Fruit fly (Drosophila melanogaster) whole organism, embryonic: ENCODE measurements around the gene Tim8.

ENCODE experiments used
- CG11093 ChIP-seq: fragments of 200-800 bp; sonication (Bioruptor generic); IDR thresholded peaks from 3 replicates; pipeline ENCODE4 v1.3.6; 2022; ENCODE audit warnings: missing biosample characterization, missing genetic modification characterization
- CG11504 ChIP-seq: fragments of 200-800 bp; sonication (Bioruptor generic); optimal IDR thresholded peaks from 3 replicates; lab custom pipeline; 2019; ENCODE audit warnings: missing biosample characterization, mild to moderate bottlenecking, missing genetic modification characterization, moderate library complexity
- CG12299 ChIP-seq: fragments of 200-800 bp; sonication (Bioruptor generic); optimal IDR thresholded peaks from 2 replicates; lab custom pipeline; 2018; ENCODE audit warnings: missing biosample characterization, mild to moderate bottlenecking, missing genetic modification characterization
- CG12769 ChIP-seq: fragments of 200-800 bp; sonication (Bioruptor generic); optimal IDR thresholded peaks from 2 replicates; lab custom pipeline; 2019; ENCODE audit warnings: missing biosample characterization, mild to moderate bottlenecking, missing genetic modification characterization, moderate library complexity
- CG1603 ChIP-seq: fragments of 200-800 bp; sonication (Bioruptor generic); optimal IDR thresholded peaks from 2 replicates; lab custom pipeline; 2019; ENCODE audit warnings: missing biosample characterization, mild to moderate bottlenecking, missing genetic modification characterization, moderate library complexity
- CG2875 ChIP-seq: fragments of 200-800 bp; sonication (Bioruptor generic); optimal IDR thresholded peaks from 2 replicates; lab custom pipeline; 2017; ENCODE audit warnings: missing biosample characterization, mild to moderate bottlenecking, missing genetic modification characterization, missing genetic modification reagents
- CG30431 ChIP-seq: fragments of 200-800 bp; sonication (Bioruptor generic); optimal IDR thresholded peaks from 2 replicates; lab custom pipeline; 2017; ENCODE audit warnings: missing biosample characterization, missing genetic modification characterization
- CG32532 ChIP-seq: fragments of 200-800 bp; sonication (Bioruptor generic); IDR thresholded peaks from 2 replicates; pipeline ENCODE4 v1.3.6; 2022; ENCODE audit warnings: missing biosample characterization, missing genetic modification characterization
- CG33213 ChIP-seq: fragments of 200-800 bp; sonication (Bioruptor generic); optimal IDR thresholded peaks from 3 replicates; lab custom pipeline; 2016; ENCODE audit warnings: missing biosample characterization, missing genetic modification characterization
- CG33557 ChIP-seq: fragments of 200-800 bp; sonication (Bioruptor generic); optimal IDR thresholded peaks from 2 replicates; lab custom pipeline; 2019; ENCODE audit warnings: missing biosample characterization, mild to moderate bottlenecking, missing genetic modification characterization, moderate library complexity
- CG34224 ChIP-seq: fragments of 200-800 bp; sonication (Bioruptor generic); IDR thresholded peaks from 3 replicates; pipeline ENCODE4 v1.3.6; 2022; ENCODE audit warnings: missing biosample characterization, missing genetic modification characterization; ENCODE audit not compliant: partially characterized antibody
- CG34422 ChIP-seq: fragments of 200-800 bp; sonication (Bioruptor generic); IDR thresholded peaks from 3 replicates; pipeline ENCODE4 v1.3.6; 2022; ENCODE audit warnings: missing biosample characterization, missing genetic modification characterization
- CG4360 ChIP-seq: fragments of 200-800 bp; sonication (Bioruptor generic); IDR thresholded peaks from 2 replicates; pipeline ENCODE4 v1.3.6; 2022; ENCODE audit warnings: missing biosample characterization, missing genetic modification characterization
- CG5245 ChIP-seq: fragments of 200-800 bp; sonication (Bioruptor generic); optimal IDR thresholded peaks from 3 replicates; lab custom pipeline; 2016; ENCODE audit warnings: missing biosample characterization, missing genetic modification characterization
- CG6689 ChIP-seq: fragments of 200-800 bp; sonication (Bioruptor generic); IDR thresholded peaks from 2 replicates; pipeline ENCODE4 v1.3.6; 2022; ENCODE audit warnings: missing biosample characterization, missing genetic modification characterization
- CG6813 ChIP-seq: fragments of 200-800 bp; sonication (Bioruptor generic); optimal IDR thresholded peaks from 2 replicates; lab custom pipeline; 2017; ENCODE audit warnings: missing biosample characterization, missing genetic modification characterization, mild to moderate bottlenecking, moderate library complexity, missing genetic modification reagents
- CG7928 ChIP-seq: fragments of 200-800 bp; sonication (Bioruptor generic); optimal IDR thresholded peaks from 2 replicates; lab custom pipeline; 2017; ENCODE audit warnings: missing biosample characterization, mild to moderate bottlenecking, missing genetic modification characterization
- CG8924 ChIP-seq: fragments of 200-800 bp; optimal IDR thresholded peaks from 3 replicates; lab custom pipeline; 2019; ENCODE audit warnings: missing biosample characterization, mild to moderate bottlenecking, missing genetic modification characterization, moderate library complexity
- CG9215 ChIP-seq: fragments of 200-800 bp; sonication (Bioruptor generic); IDR thresholded peaks from 2 replicates; pipeline ENCODE4 v1.3.6; 2022; ENCODE audit warnings: missing biosample characterization, missing genetic modification characterization
- CoRest ChIP-seq: fragments of 200-800 bp; sonication (Bioruptor generic); optimal IDR thresholded peaks from 3 replicates; lab custom pipeline; 2018; ENCODE audit warnings: missing biosample characterization, mild to moderate bottlenecking, missing genetic modification characterization, moderate library complexity
- Deaf1 ChIP-seq: fragments of 200-800 bp; optimal IDR thresholded peaks from 3 replicates; lab custom pipeline; 2019; ENCODE audit warnings: missing biosample characterization, mild to moderate bottlenecking, missing genetic modification characterization, moderate library complexity
- Dek ChIP-seq: fragments of 200-800 bp; sonication (Bioruptor generic); optimal IDR thresholded peaks from 3 replicates; lab custom pipeline; 2019; ENCODE audit warnings: missing biosample characterization, mild to moderate bottlenecking, missing genetic modification characterization, moderate library complexity
- E2f1 ChIP-seq: fragments of 200-800 bp; sonication (Bioruptor generic); IDR thresholded peaks from 2 replicates; pipeline ENCODE4 v1.3.6; 2022; ENCODE audit warnings: missing biosample characterization, missing genetic modification characterization
- E2f2 ChIP-seq: fragments of 200-800 bp; sonication (Bioruptor generic); IDR thresholded peaks from 2 replicates; pipeline ENCODE4 v1.3.6; 2022; ENCODE audit warnings: missing biosample characterization, missing genetic modification characterization
- HLHmδ ChIP-seq: fragments of 200-800 bp; sonication (Bioruptor generic); optimal IDR thresholded peaks from 2 replicates; lab custom pipeline; 2018; ENCODE audit warnings: missing biosample characterization, mild to moderate bottlenecking, missing genetic modification characterization, moderate library complexity
- HmgD ChIP-seq: fragments of 200-800 bp; sonication (Bioruptor generic); optimal IDR thresholded peaks from 3 replicates; lab custom pipeline; 2016; ENCODE audit warnings: missing biosample characterization, missing genetic modification characterization
- Hsf ChIP-seq: fragments of 200-800 bp; sonication (Bioruptor generic); optimal IDR thresholded peaks from 3 replicates; lab custom pipeline; 2016; ENCODE audit warnings: missing biosample characterization, missing genetic modification characterization
- MTF-1 ChIP-seq: fragments of 200-800 bp; sonication (Bioruptor generic); optimal IDR thresholded peaks from 2 replicates; lab custom pipeline; 2018; ENCODE audit warnings: missing biosample characterization, mild to moderate bottlenecking, missing genetic modification characterization, borderline replicate concordance
- Med ChIP-seq: fragments of 200-800 bp; sonication (Bioruptor generic); peaks from one replicate; lab custom pipeline; 2016; ENCODE audit warnings: missing biosample characterization, missing genetic modification characterization, mild to moderate bottlenecking, inconsistent platforms, moderate library complexity
- Meics ChIP-seq: fragments of 200-800 bp; sonication (Bioruptor generic); optimal IDR thresholded peaks from 2 replicates; lab custom pipeline; 2017; ENCODE audit warnings: missing biosample characterization, mild to moderate bottlenecking, missing genetic modification characterization
- NfI ChIP-seq: fragments of 200-800 bp; sonication (Bioruptor generic); optimal IDR thresholded peaks from 3 replicates; lab custom pipeline; 2018; ENCODE audit warnings: missing biosample characterization, mild to moderate bottlenecking, missing genetic modification characterization, moderate library complexity
- Pdp1 ChIP-seq, 2 experiments: fragments of 200-800 bp; sonication (Bioruptor generic); optimal IDR thresholded peaks; 3 replicates each; lab custom pipeline; 2016; ENCODE audit warnings: missing biosample characterization in 2 of 2, missing genetic modification characterization in 2 of 2, mild to moderate bottlenecking in 1 of 2, moderate library complexity in 1 of 2
- Six4 ChIP-seq: fragments of 200-800 bp; sonication (Bioruptor generic); optimal IDR thresholded peaks from 2 replicates; lab custom pipeline; 2016; ENCODE audit warnings: missing biosample characterization, missing genetic modification characterization
- Sry-δ ChIP-seq: fragments of 200-800 bp; sonication (Bioruptor generic); optimal IDR thresholded peaks from 2 replicates; lab custom pipeline; 2016; ENCODE audit warnings: missing biosample characterization, missing genetic modification characterization
- Xrp1 ChIP-seq: fragments of 200-800 bp; sonication (Bioruptor generic); IDR thresholded peaks from 2 replicates; pipeline ENCODE4 v1.3.6; 2022; ENCODE audit warnings: missing biosample characterization, missing genetic modification characterization
- bigmax ChIP-seq: fragments of 200-800 bp; sonication (Bioruptor generic); optimal IDR thresholded peaks from 2 replicates; lab custom pipeline; 2018; ENCODE audit warnings: missing biosample characterization, mild to moderate bottlenecking, missing genetic modification characterization
- dysf ChIP-seq: fragments of 200-800 bp; sonication (Bioruptor generic); IDR thresholded peaks from 3 replicates; pipeline ENCODE4 v1.3.6; 2022; ENCODE audit warnings: missing biosample characterization, missing genetic modification characterization
- en ChIP-seq: fragments of 200-800 bp; sonication (Bioruptor generic); optimal IDR thresholded peaks from 2 replicates; lab custom pipeline; 2016; ENCODE audit warnings: missing biosample characterization, missing genetic modification characterization
- eyg ChIP-seq: fragments of 200-800 bp; sonication (Bioruptor generic); optimal IDR thresholded peaks from 3 replicates; lab custom pipeline; 2016; ENCODE audit warnings: missing biosample characterization, missing genetic modification characterization
- gsb ChIP-seq: fragments of 200-800 bp; sonication (Bioruptor generic); IDR thresholded peaks from 2 replicates; pipeline ENCODE4 v1.3.6; 2022; ENCODE audit warnings: missing biosample characterization, missing genetic modification characterization
- inv ChIP-seq: fragments of 200-800 bp; sonication (Bioruptor generic); IDR thresholded peaks from 2 replicates; pipeline ENCODE4 v1.3.6; 2022; ENCODE audit warnings: missing biosample characterization, missing genetic modification characterization; ENCODE audit not compliant: partially characterized antibody
- jigr1 ChIP-seq: fragments of 200-800 bp; sonication (Bioruptor generic); IDR thresholded peaks from 3 replicates; pipeline ENCODE4 v1.3.6; 2022; ENCODE audit warnings: missing biosample characterization, missing genetic modification characterization
- lab ChIP-seq: fragments of 200-800 bp; sonication (Bioruptor generic); optimal IDR thresholded peaks from 3 replicates; lab custom pipeline; 2017; ENCODE audit warnings: missing biosample characterization, missing genetic modification characterization, mild to moderate bottlenecking, moderate library complexity, missing genetic modification reagents
- lmd ChIP-seq: fragments of 200-800 bp; sonication (Bioruptor generic); IDR thresholded peaks from 2 replicates; pipeline ENCODE4 v1.3.6; 2022; ENCODE audit warnings: missing biosample characterization, missing genetic modification characterization
- org-1 ChIP-seq: fragments of 200-800 bp; sonication (Bioruptor generic); optimal IDR thresholded peaks from 2 replicates; lab custom pipeline; 2017; ENCODE audit warnings: missing biosample characterization, missing genetic modification characterization
- otp ChIP-seq: fragments of 200-800 bp; sonication (Bioruptor generic); IDR thresholded peaks from 3 replicates; pipeline ENCODE4, ENCODE4 v1.3.6; 2022; ENCODE audit warnings: missing biosample characterization, missing genetic modification characterization
- rib ChIP-seq: fragments of 200-800 bp; sonication (Bioruptor generic); IDR thresholded peaks from 2 replicates; pipeline ENCODE4 v1.3.6; 2022; ENCODE audit warnings: missing biosample characterization, missing genetic modification characterization
- tio ChIP-seq: fragments of 200-800 bp; sonication (Bioruptor generic); optimal IDR thresholded peaks from 2 replicates; lab custom pipeline; 2017; ENCODE audit warnings: missing biosample characterization, missing genetic modification characterization, inconsistent platforms
- toy ChIP-seq: fragments of 200-800 bp; sonication (Bioruptor generic); IDR thresholded peaks from 2 replicates; pipeline ENCODE4 v1.3.6; 2022; ENCODE audit warnings: missing biosample characterization, missing genetic modification characterization
- trem ChIP-seq: fragments of 200-800 bp; optimal IDR thresholded peaks from 3 replicates; lab custom pipeline; 2019; ENCODE audit warnings: missing biosample characterization, mild to moderate bottlenecking, missing genetic modification characterization, moderate library complexity
- wdn ChIP-seq: fragments of 200-800 bp; sonication (Bioruptor generic); IDR thresholded peaks from 2 replicates; pipeline ENCODE4 v1.3.6; 2022; ENCODE audit warnings: missing biosample characterization, missing genetic modification characterization
- zfh1 ChIP-seq: fragments of 200-800 bp; sonication (Bioruptor generic); IDR thresholded peaks from 3 replicates; pipeline ENCODE4 v1.3.6; 2022; ENCODE audit warnings: missing biosample characterization, missing genetic modification characterization

Gene Tim8

DNA sequence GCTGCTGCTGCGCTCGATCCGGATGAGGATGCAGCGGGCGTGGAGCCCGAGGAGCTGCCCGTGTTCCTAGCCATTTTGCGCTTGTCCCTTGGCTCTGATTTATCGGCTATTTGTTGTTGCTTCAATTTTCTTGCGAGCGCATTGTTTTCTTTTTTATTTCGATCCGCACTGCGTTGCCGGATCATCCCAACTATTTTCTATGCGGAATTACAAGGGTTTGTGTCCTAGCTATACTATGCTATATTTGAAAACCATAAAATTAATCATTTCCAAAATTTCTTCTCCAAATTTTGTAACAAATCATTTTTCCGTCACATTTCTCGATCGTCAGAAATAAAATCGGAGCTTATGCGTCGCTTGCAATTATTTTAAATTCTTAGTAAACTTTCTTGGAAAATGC lies 20.4 kb upstream of the Tim8 start, which contains the start of the genes GCS1 and CG11756 (continued):
- TF ChIP-seq CG12769 (tag; lab: Kevin White, UChicago) (no peak), CG12299 (no peak), CG7928 (no peak), zfh1 (no peak), Deaf1 (tag; lab: Kevin White, UChicago) (no peak), CG2875 (GFP tag; lab: Kevin White, UChicago) (no peak), Meics (GFP tag; lab: Kevin White, UChicago) (no peak), jigr1 (no peak), CG33557 (GFP tag; lab: Kevin White, UChicago) (no peak), trem (tag; lab: Kevin White, UChicago) (peak; percentile 37), NfI (GFP tag; lab: Kevin White, UChicago) (no peak), Hsf (GFP tag; lab: Kevin White, UChicago) (no peak), en (GFP tag; lab: Kevin White, UChicago) (no peak), CoRest (no peak), Xrp1 (GFP tag; lab: Robert Waterston, UW) (no peak), CG1603 (tag; lab: Kevin White, UChicago) (peak; percentile 24), CG4360 (GFP tag; lab: Robert Waterston, UW) (no peak), HLHmδ (GFP tag; lab: Kevin White, UChicago) (no peak), E2f1 (GFP tag; lab: Robert Waterston, UW) (no peak), Pdp1 (GFP tag; optimal IDR thresholded peaks at IDR 0.05; lab: Kevin White, UChicago) (no peak), inv (GFP tag; lab: Robert Waterston, UW) (no peak), toy (GFP tag; lab: Robert Waterston, UW) (no peak), CG5245 (GFP tag; lab: Kevin White, UChicago) (no peak), dysf (no peak), tio (no peak), MTF-1 (no peak), CG11093 (GFP tag; lab: Robert Waterston, UW) (no peak), org-1 (GFP tag; lab: Kevin White, UChicago) (no peak), Sry-δ (GFP tag; lab: Kevin White, UChicago) (peak; percentile 32), CG30431 (no peak), rib (no peak), CG11504 (tag; lab: Kevin White, UChicago) (no peak), otp (GFP tag; lab: Robert Waterston, UW) (no peak), CG33213 (GFP tag; lab: Kevin White, UChicago) (no peak), CG9215 (GFP tag; lab: Robert Waterston, UW) (no peak), CG34224 (GFP tag; lab: Robert Waterston, UW) (no peak), CG32532 (no peak), eyg (GFP tag; lab: Kevin White, UChicago) (no peak), CG6813 (GFP tag; lab: Kevin White, UChicago) (no peak), HmgD (GFP tag; lab: Kevin White, UChicago) (no peak), Med (peak; percentile 64), CG6689 (GFP tag; lab: Robert Waterston, UW) (peak; percentile 65), gsb (no peak), E2f2 (GFP tag; lab: Robert Waterston, UW) (peak; percentile 64), lmd (no peak), bigmax (GFP tag; lab: Kevin White, UChicago) (no peak), Dek (tag; lab: Kevin White, UChicago) (no peak), Six4 (GFP tag; lab: Kevin White, UChicago) (no peak), lab (GFP tag; lab: Kevin White, UChicago) (no peak), CG8924 (tag; lab: Kevin White, UChicago) (no peak), CG34422 (no peak), wdn (GFP tag; lab: Robert Waterston, UW) (no peak)
